Fruit fly (Drosophila melanogaster) whole organism, embryonic: ENCODE results near the gene Nepl3.

Experiments
- ATbp ChIP-seq: fragments of 200-800 bp; sonication (Bioruptor generic); optimal IDR thresholded peaks from 2 replicates; lab custom pipeline; 2017; ENCODE audit warnings: missing biosample characterization, mild to moderate bottlenecking, missing genetic modification characterization, missing genetic modification reagents
- Ada2b ChIP-seq: fragments of 200-800 bp; sonication (Bioruptor generic); IDR thresholded peaks from 2 replicates; pipeline ENCODE4 v1.3.6; 2022; ENCODE audit warnings: missing biosample characterization, missing genetic modification characterization
- Aef1 ChIP-seq: fragments of 200-800 bp; sonication (Bioruptor generic); IDR thresholded peaks from 3 replicates; pipeline ENCODE4 v1.3.6; 2022; ENCODE audit warnings: missing biosample characterization, missing genetic modification characterization
- B-H2 ChIP-seq: fragments of 200-800 bp; sonication (Bioruptor generic); optimal IDR thresholded peaks from 2 replicates; lab custom pipeline; 2018; ENCODE audit warnings: missing biosample characterization, mild to moderate bottlenecking, missing genetic modification characterization
- C15 ChIP-seq: fragments of 200-800 bp; sonication (Bioruptor generic); IDR thresholded peaks from 3 replicates; pipeline ENCODE4 v1.3.6; 2022; ENCODE audit warnings: missing biosample characterization, missing genetic modification characterization
- CG12299 ChIP-seq: fragments of 200-800 bp; sonication (Bioruptor generic); optimal IDR thresholded peaks from 2 replicates; lab custom pipeline; 2018; ENCODE audit warnings: missing biosample characterization, mild to moderate bottlenecking, missing genetic modification characterization
- CG12659 ChIP-seq: fragments of 200-800 bp; sonication (Bioruptor generic); optimal IDR thresholded peaks from 3 replicates; lab custom pipeline; 2017; ENCODE audit warnings: mild to moderate bottlenecking, missing biosample characterization, missing genetic modification reagents, missing genetic modification characterization
- CG13624 ChIP-seq: fragments of 200-800 bp; sonication (Bioruptor generic); optimal IDR thresholded peaks from 2 replicates; lab custom pipeline; 2016; ENCODE audit warnings: missing biosample characterization, missing genetic modification characterization
- CG14860 ChIP-seq: fragments of 200-800 bp; sonication (Bioruptor generic); IDR thresholded peaks from 3 replicates; pipeline ENCODE4 v1.3.6; 2022; ENCODE audit warnings: missing biosample characterization, missing genetic modification characterization; ENCODE audit not compliant: partially characterized antibody
- CG15479 ChIP-seq: fragments of 200-800 bp; sonication (Bioruptor generic); optimal IDR thresholded peaks from 3 replicates; lab custom pipeline; 2019; ENCODE audit warnings: missing biosample characterization, mild to moderate bottlenecking, missing genetic modification characterization, moderate library complexity
- CG16813 ChIP-seq: fragments of 200-800 bp; sonication (Bioruptor generic); IDR thresholded peaks from 3 replicates; pipeline ENCODE4 v1.3.6; 2022; ENCODE audit warnings: missing biosample characterization, missing genetic modification characterization; ENCODE audit not compliant: partially characterized antibody
- CG17568 ChIP-seq: fragments of 200-800 bp; sonication (Bioruptor generic); optimal IDR thresholded peaks from 2 replicates; lab custom pipeline; 2018; ENCODE audit warnings: missing biosample characterization, mild to moderate bottlenecking, missing genetic modification characterization, moderate library complexity
- CG2889 ChIP-seq: fragments of 200-800 bp; sonication (Bioruptor generic); IDR thresholded peaks from 3 replicates; pipeline ENCODE4 v1.3.6; 2022; ENCODE audit warnings: missing biosample characterization, missing genetic modification characterization
- CG31365 ChIP-seq: fragments of 200-800 bp; sonication (Bioruptor generic); optimal IDR thresholded peaks from 2 replicates; lab custom pipeline; 2018; ENCODE audit warnings: missing biosample characterization, mild to moderate bottlenecking, missing genetic modification characterization
- CG4820 ChIP-seq: fragments of 200-800 bp; sonication (Bioruptor generic); optimal IDR thresholded peaks from 3 replicates; lab custom pipeline; 2016; ENCODE audit warnings: missing biosample characterization, missing genetic modification characterization
- CG7357 ChIP-seq: fragments of 200-800 bp; sonication (Bioruptor generic); IDR thresholded peaks from 3 replicates; pipeline ENCODE4 v1.3.6; 2022; ENCODE audit warnings: missing biosample characterization, missing genetic modification characterization
- CG7786 ChIP-seq: fragments of 200-800 bp; sonication (Bioruptor generic); optimal IDR thresholded peaks from 2 replicates; lab custom pipeline; 2016; ENCODE audit warnings: missing biosample characterization, missing genetic modification characterization
- CG7963 ChIP-seq: fragments of 200-800 bp; sonication (Bioruptor generic); IDR thresholded peaks from 3 replicates; pipeline ENCODE4 v1.3.6; 2022; ENCODE audit warnings: missing biosample characterization, missing genetic modification characterization; ENCODE audit not compliant: partially characterized antibody
- CG9437 ChIP-seq: fragments of 200-800 bp; sonication (Bioruptor generic); optimal IDR thresholded peaks from 2 replicates; lab custom pipeline; 2018; ENCODE audit warnings: missing biosample characterization, mild to moderate bottlenecking, missing genetic modification characterization
- D ChIP-seq, 2 experiments: fragments of 200-800 bp in 1 of 2; fragments of >200 bp in 1 of 2; sonication (Bioruptor generic) in 1 of 2; optimal IDR thresholded peaks; 2 replicates in 1 of 2; 3 replicates in 1 of 2; lab custom pipeline; 2017; ENCODE audit warnings: mild to moderate bottlenecking in 1 of 2, missing biosample characterization in 1 of 2, missing genetic modification characterization in 1 of 2, missing genetic modification reagents in 1 of 2
- D19B ChIP-seq: fragments of 200-800 bp; sonication (Bioruptor generic); optimal IDR thresholded peaks from 2 replicates; lab custom pipeline; 2017; ENCODE audit warnings: missing biosample characterization, mild to moderate bottlenecking, missing genetic modification characterization
- Drgx ChIP-seq: fragments of 200-800 bp; sonication (Bioruptor generic); IDR thresholded peaks from 2 replicates; pipeline ENCODE4 v1.3.6; 2022; ENCODE audit warnings: missing biosample characterization, missing genetic modification characterization
- ERR ChIP-seq: fragments of 200-800 bp; sonication (Bioruptor generic); optimal IDR thresholded peaks from 2 replicates; lab custom pipeline; 2016; ENCODE audit warnings: missing biosample characterization, missing genetic modification characterization
- Fer3 ChIP-seq: fragments of 200-800 bp; sonication (Bioruptor generic); optimal IDR thresholded peaks from 2 replicates; lab custom pipeline; 2018; ENCODE audit warnings: missing biosample characterization, mild to moderate bottlenecking, missing genetic modification characterization, moderate library complexity
- Lim3 ChIP-seq: fragments of 200-800 bp; sonication (Bioruptor generic); IDR thresholded peaks from 2 replicates; pipeline ENCODE4 v1.3.6; 2022; ENCODE audit warnings: missing biosample characterization, missing genetic modification characterization
- Side ChIP-seq: fragments of 200-800 bp; sonication (Bioruptor generic); optimal IDR thresholded peaks from 2 replicates; lab custom pipeline; 2016; ENCODE audit warnings: missing biosample characterization, missing genetic modification characterization
- Sin3A ChIP-seq: fragments of >200 bp; optimal IDR thresholded peaks from 2 replicates; lab custom pipeline; 2018
- Xrp1 ChIP-seq: fragments of 200-800 bp; sonication (Bioruptor generic); IDR thresholded peaks from 2 replicates; pipeline ENCODE4 v1.3.6; 2022; ENCODE audit warnings: missing biosample characterization, missing genetic modification characterization
- bcd ChIP-seq: fragments of 200-800 bp; sonication (Bioruptor generic); optimal IDR thresholded peaks from 2 replicates; lab custom pipeline; 2017; ENCODE audit warnings: missing biosample characterization, mild to moderate bottlenecking, missing genetic modification characterization
- crp ChIP-seq, 2 experiments: fragments of 200-800 bp; sonication (Bioruptor generic); optimal IDR thresholded peaks; 2 replicates in 1 of 2; 3 replicates in 1 of 2; lab custom pipeline; 2017; ENCODE audit warnings: missing biosample characterization in 2 of 2, missing genetic modification characterization in 2 of 2, mild to moderate bottlenecking in 1 of 2, moderate library complexity in 1 of 2
- disco-r ChIP-seq: fragments of 200-800 bp; sonication (Bioruptor generic); optimal IDR thresholded peaks from 2 replicates; lab custom pipeline; 2016; ENCODE audit warnings: missing biosample characterization, missing genetic modification characterization
- dmrt99B ChIP-seq: fragments of 200-800 bp; sonication (Bioruptor generic); optimal IDR thresholded peaks from 2 replicates; lab custom pipeline; 2018; ENCODE audit warnings: missing biosample characterization, mild to moderate bottlenecking, missing genetic modification characterization, moderate library complexity
- dysf ChIP-seq: fragments of 200-800 bp; sonication (Bioruptor generic); IDR thresholded peaks from 3 replicates; pipeline ENCODE4 v1.3.6; 2022; ENCODE audit warnings: missing biosample characterization, missing genetic modification characterization
- gro ChIP-seq: fragments of 200-800 bp; sonication (Bioruptor generic); optimal IDR thresholded peaks from 2 replicates; lab custom pipeline; 2016; ENCODE audit warnings: missing biosample characterization, missing genetic modification characterization
- h ChIP-seq: fragments of >200 bp; optimal IDR thresholded peaks from 2 replicates; lab custom pipeline; 2017
- jing ChIP-seq: fragments of 200-800 bp; sonication (Bioruptor generic); optimal IDR thresholded peaks from 2 replicates; lab custom pipeline; 2018; ENCODE audit warnings: missing biosample characterization, mild to moderate bottlenecking, missing genetic modification characterization
- kni ChIP-seq: fragments of 200-800 bp; sonication (Bioruptor generic); optimal IDR thresholded peaks from 3 replicates; lab custom pipeline; 2017; ENCODE audit warnings: mild to moderate bottlenecking, missing biosample characterization, missing genetic modification reagents, missing genetic modification characterization
- knrl ChIP-seq: fragments of 200-800 bp; sonication (Bioruptor generic); IDR thresholded peaks from 3 replicates; pipeline ENCODE4 v1.3.6; 2022; ENCODE audit warnings: missing biosample characterization, missing genetic modification characterization; ENCODE audit not compliant: partially characterized antibody
- org-1 ChIP-seq: fragments of 200-800 bp; sonication (Bioruptor generic); optimal IDR thresholded peaks from 2 replicates; lab custom pipeline; 2017; ENCODE audit warnings: missing biosample characterization, missing genetic modification characterization
- pfk ChIP-seq: fragments of 200-800 bp; sonication (Bioruptor generic); optimal IDR thresholded peaks from 2 replicates; lab custom pipeline; 2018; ENCODE audit warnings: missing biosample characterization, mild to moderate bottlenecking, missing genetic modification characterization, moderate library complexity
- so ChIP-seq: fragments of 200-800 bp; sonication (Bioruptor generic); IDR thresholded peaks from 3 replicates; pipeline ENCODE4 v1.3.6; 2022; ENCODE audit warnings: missing biosample characterization, missing genetic modification characterization
- tap ChIP-seq: fragments of 200-800 bp; optimal IDR thresholded peaks from 3 replicates; lab custom pipeline; 2019; ENCODE audit warnings: missing biosample characterization, mild to moderate bottlenecking, missing genetic modification characterization, moderate library complexity
- trh ChIP-seq: fragments of 200-800 bp; sonication (Bioruptor generic); optimal IDR thresholded peaks from 2 replicates; lab custom pipeline; 2016; ENCODE audit warnings: missing biosample characterization, missing genetic modification characterization
- unc-4 ChIP-seq: fragments of 200-800 bp; sonication (Bioruptor generic); IDR thresholded peaks from 2 replicates; pipeline ENCODE4 v1.3.6; 2022; ENCODE audit warnings: missing biosample characterization, missing genetic modification characterization; ENCODE audit not compliant: partially characterized antibody
- unpg ChIP-seq: fragments of 200-800 bp; sonication (Bioruptor generic); optimal IDR thresholded peaks from 3 replicates; lab custom pipeline; 2018; ENCODE audit warnings: missing biosample characterization, mild to moderate bottlenecking, missing genetic modification characterization, moderate library complexity
- vvl ChIP-seq: fragments of 200-800 bp; sonication (Bioruptor generic); IDR thresholded peaks from 2 replicates; pipeline ENCODE4 v1.3.6; 2022; ENCODE audit warnings: missing biosample characterization, missing genetic modification characterization
- wek ChIP-seq: fragments of 200-800 bp; sonication (Bioruptor generic); optimal IDR thresholded peaks from 3 replicates; lab custom pipeline; 2018; ENCODE audit warnings: missing biosample characterization, mild to moderate bottlenecking, missing genetic modification characterization, moderate library complexity
- yki ChIP-seq: fragments of >200 bp; optimal IDR thresholded peaks from 3 replicates; lab custom pipeline; 2018
- z ChIP-seq: fragments of 200-800 bp; sonication (Bioruptor generic); IDR thresholded peaks from 3 replicates; pipeline ENCODE4 v1.3.6; 2022; ENCODE audit warnings: missing biosample characterization, missing genetic modification characterization

Nepl3 gene

DNA sequence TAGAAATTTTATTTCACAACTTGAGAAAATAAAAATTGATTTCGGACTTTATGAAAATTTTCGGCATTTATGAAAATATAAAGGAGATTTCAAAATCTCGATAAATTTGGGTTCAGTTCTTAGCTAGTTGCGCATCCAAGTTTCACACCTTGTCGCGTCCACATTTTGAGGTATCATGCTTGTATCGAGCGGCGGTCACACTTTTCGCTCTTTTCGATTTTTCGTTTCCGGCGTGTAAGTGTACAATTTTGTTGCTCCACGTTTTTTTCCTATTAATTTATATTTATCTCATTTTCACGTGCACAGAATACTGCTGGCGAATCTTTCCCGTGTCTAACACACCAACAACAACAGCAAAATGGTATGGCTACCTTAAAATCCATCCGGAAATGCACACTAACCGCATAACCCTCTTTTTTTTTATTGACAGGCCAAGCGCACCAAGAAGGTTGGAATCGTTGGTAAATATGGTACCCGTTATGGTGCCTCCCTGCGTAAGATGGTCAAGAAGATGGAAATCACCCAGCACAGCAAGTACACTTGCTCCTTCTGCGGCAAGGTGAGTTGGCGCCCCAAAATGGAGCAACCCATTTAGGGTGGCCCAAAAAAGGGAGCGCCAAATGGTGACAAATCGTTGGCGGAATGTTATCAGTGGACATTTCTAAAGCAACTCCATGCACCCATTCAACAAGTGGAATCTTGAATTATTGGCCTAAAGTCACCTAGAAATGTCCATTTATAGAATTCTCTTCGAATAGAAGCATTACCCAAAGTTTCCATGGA is 12.9 kb upstream of the Nepl3 start, which contains the start of gene RpL37A (continued):
- TF ChIP-seq D (optimal IDR thresholded peaks at IDR 0.05; lab: Kevin White, UChicago): no peak
- peak; percentile 78 for TF ChIP-seq D (GFP tag; optimal IDR thresholded peaks at IDR 0.05; lab: Kevin White, UChicago)
- TF ChIP-seq gro (GFP tag; lab: Kevin White, UChicago): peak; percentile 88
- no peak for TF ChIP-seq yki (lab: Kevin White, UChicago)
- peak; percentile 90 for TF ChIP-seq bcd (GFP tag; lab: Kevin White, UChicago)
- TF ChIP-seq Aef1 (GFP tag; lab: Robert Waterston, UW): no peak; the same call in 2 of the 3 replicates
- peak; percentile 53 for TF ChIP-seq CG4820 (GFP tag; lab: Kevin White, UChicago)
- TF ChIP-seq C15 (GFP tag; lab: Robert Waterston, UW): peak; percentile 59; the same call in 1 of the 3 replicates
- peak; percentile 64 for TF ChIP-seq D19B (GFP tag; lab: Kevin White, UChicago)
- TF ChIP-seq CG7963: no peak
- TF ChIP-seq wek (GFP tag; lab: Kevin White, UChicago): peak; percentile 79
- no peak for TF ChIP-seq h
- TF ChIP-seq disco-r: peak; percentile 72
- peak; percentile 74 for TF ChIP-seq CG12299
- peak; percentile 86 for TF ChIP-seq B-H2 (GFP tag; lab: Kevin White, UChicago)
- TF ChIP-seq Sin3A (lab: Kevin White, UChicago): peak; percentile 33
- TF ChIP-seq unc-4 (GFP tag; lab: Robert Waterston, UW): peak; percentile 32; the same call in 1 of the 2 replicates
- TF ChIP-seq vvl (GFP tag; lab: Robert Waterston, UW): peak; percentile 90
- no peak for TF ChIP-seq CG14860 (GFP tag; lab: Robert Waterston, UW)
- no peak for TF ChIP-seq CG2889 (GFP tag; lab: Robert Waterston, UW)
- TF ChIP-seq CG16813 (GFP tag; lab: Robert Waterston, UW): no peak
- peak; percentile 85 for TF ChIP-seq kni
- no peak for TF ChIP-seq CG15479 (GFP tag; lab: Kevin White, UChicago)
- TF ChIP-seq so: peak; percentile 81; the same call in 2 of the 3 replicates
- peak; percentile 24; the same call in 1 of the 3 replicates for TF ChIP-seq knrl (GFP tag; lab: Robert Waterston, UW)
- TF ChIP-seq CG12659 (GFP tag; lab: Kevin White, UChicago): peak; percentile 92
- peak; percentile 75 for TF ChIP-seq pfk (GFP tag; lab: Kevin White, UChicago)
- peak; percentile 27; the same call in 1 of the 3 replicates for TF ChIP-seq z (GFP tag; lab: Robert Waterston, UW)
- TF ChIP-seq dysf (GFP tag; lab: Robert Waterston, UW): peak; percentile 55; the same call in 1 of the 3 replicates
- peak; percentile 56 for TF ChIP-seq CG9437 (GFP tag; lab: Kevin White, UChicago)
- TF ChIP-seq crp (GFP tag; optimal IDR thresholded peaks at IDR 0.05; lab: Kevin White, UChicago): peak in 1 of 2 experiments; percentile 54
- peak; percentile 55 for TF ChIP-seq ERR (GFP tag; lab: Kevin White, UChicago)
- peak; percentile 66 for TF ChIP-seq tap
- peak; percentile 61 for TF ChIP-seq org-1 (GFP tag; lab: Kevin White, UChicago)
- TF ChIP-seq CG13624 (GFP tag; lab: Kevin White, UChicago): peak; percentile 89
- peak; percentile 75 for TF ChIP-seq unpg (GFP tag; lab: Kevin White, UChicago)
- TF ChIP-seq Xrp1 (GFP tag; lab: Robert Waterston, UW): no peak
- no peak for TF ChIP-seq CG7357 (GFP tag; lab: Robert Waterston, UW)
- peak; percentile 43; the same call in 1 of the 2 replicates for TF ChIP-seq Ada2b (GFP tag; lab: Robert Waterston, UW)
- TF ChIP-seq CG7786 (GFP tag; lab: Kevin White, UChicago): peak; percentile 35
- peak; percentile 79 for TF ChIP-seq Fer3 (tag; lab: Kevin White, UChicago)
- no peak for TF ChIP-seq Drgx (GFP tag; lab: Robert Waterston, UW)
- TF ChIP-seq Side (GFP tag; lab: Kevin White, UChicago): peak; percentile 87
- no peak for TF ChIP-seq Lim3 (GFP tag; lab: Robert Waterston, UW)
- TF ChIP-seq dmrt99B: peak; percentile 63
- peak; percentile 66 for TF ChIP-seq ATbp (GFP tag; lab: Kevin White, UChicago)
- TF ChIP-seq CG31365 (tag; lab: Kevin White, UChicago): peak; percentile 79
- TF ChIP-seq jing (GFP tag; lab: Kevin White, UChicago): no peak
- TF ChIP-seq CG17568: peak; percentile 81
- TF ChIP-seq trh (GFP tag; lab: Kevin White, UChicago): peak; percentile 49
